Fruit fly (Drosophila melanogaster): ENCODE measurements around the gene CG43965.

Gene CG43965

DNA sequence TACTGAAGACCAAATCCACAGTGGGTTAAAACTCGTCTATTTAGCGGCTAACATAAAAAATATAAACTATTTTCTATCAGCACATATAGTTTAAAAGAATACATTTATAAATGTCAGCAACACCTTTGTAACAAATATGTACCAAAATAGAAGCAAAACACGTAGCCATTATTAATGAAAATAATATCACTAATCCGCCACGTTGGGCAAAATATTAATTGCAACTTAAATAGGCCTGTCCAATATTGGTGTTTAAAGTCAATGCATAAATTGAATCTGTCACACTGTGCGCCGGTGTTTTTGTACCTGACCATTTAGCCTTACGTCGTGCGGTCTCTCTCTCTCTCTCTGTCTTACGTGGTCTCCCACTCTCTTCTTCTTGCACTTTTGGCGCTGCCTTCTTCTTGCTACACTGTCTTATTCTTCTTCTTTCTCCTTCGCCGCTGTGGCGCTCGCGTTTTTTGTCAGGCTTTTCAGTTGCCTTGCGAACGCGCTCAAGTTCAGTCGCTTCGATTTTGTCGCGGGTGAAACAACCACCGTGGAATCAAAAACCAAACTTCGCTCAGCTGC, 40.5 kb upstream of the CG43965 start:
- TF ChIP-seq Clk (GFP tag; optimal IDR thresholded peaks at IDR 0.05) (peak; percentile 77), Mnt (GFP tag; optimal IDR thresholded peaks at IDR 0.05) (peak; percentile 71), Hr96 (GFP tag; optimal IDR thresholded peaks at IDR 0.05) (peak; percentile 93), CG7045 (GFP tag; optimal IDR thresholded peaks at IDR 0.05) (peak; percentile 90), CG14711 (tag; optimal IDR thresholded peaks at IDR 0.05) (peak; percentile 76), CG12768 (GFP tag; optimal IDR thresholded peaks at IDR 0.05) (peak; percentile 87), CG5204 (GFP tag; optimal IDR thresholded peaks at IDR 0.05) (peak; percentile 95), bab1 (GFP tag; optimal IDR thresholded peaks at IDR 0.05) (peak; percentile 95), cic (GFP tag; optimal IDR thresholded peaks at IDR 0.05) (peak; percentile 35), kay (GFP tag; ENCODE audit: borderline replicate concordance) (no peak), CG7101 (tag; optimal IDR thresholded peaks at IDR 0.05) (peak; percentile 92), CG1620 (GFP tag; optimal IDR thresholded peaks at IDR 0.05) (peak; percentile 91), Crg-1 (GFP tag; optimal IDR thresholded peaks at IDR 0.05) (peak; percentile 97), CG33017 (tag; optimal IDR thresholded peaks at IDR 0.05) (peak; percentile 92), pad (GFP tag; optimal IDR thresholded peaks at IDR 0.05) (peak; percentile 71), toe (GFP tag; optimal IDR thresholded peaks at IDR 0.05) (peak; percentile 69), cnc (optimal IDR thresholded peaks at IDR 0.05) (no peak), ovo (GFP tag; optimal IDR thresholded peaks at IDR 0.05) (peak; percentile 82), tj (GFP tag; optimal IDR thresholded peaks at IDR 0.05) (peak; percentile 74), CG11617 (GFP tag; optimal IDR thresholded peaks at IDR 0.05) (peak; percentile 94)

DNA sequence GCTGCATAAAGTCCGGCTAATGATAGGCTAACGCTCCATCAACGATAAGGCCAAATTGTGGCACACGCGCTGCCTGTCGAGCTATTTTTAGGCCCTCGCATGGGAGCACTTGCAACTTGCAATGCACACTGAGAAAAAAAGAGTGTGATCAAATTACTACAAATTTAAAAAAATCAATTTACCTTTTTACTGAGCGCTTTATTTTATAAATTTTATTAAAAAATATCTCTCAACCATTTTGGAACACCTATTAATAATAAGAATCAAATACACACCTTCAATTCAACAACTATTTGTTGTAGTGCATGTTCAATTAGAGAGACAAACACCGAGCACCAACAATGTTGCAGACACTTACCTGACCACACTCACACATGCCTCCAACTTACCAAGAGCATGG, 39.9 kb upstream of the CG43965 start:
- TF ChIP-seq CG7045 (GFP tag; optimal IDR thresholded peaks at IDR 0.05) (no peak), CG12768 (GFP tag; optimal IDR thresholded peaks at IDR 0.05) (no peak), cic (GFP tag; optimal IDR thresholded peaks at IDR 0.05) (no peak), CG7101 (tag; optimal IDR thresholded peaks at IDR 0.05) (no peak), Hr96 (GFP tag; optimal IDR thresholded peaks at IDR 0.05) (no peak), CG33017 (tag; optimal IDR thresholded peaks at IDR 0.05) (no peak), Crg-1 (GFP tag; optimal IDR thresholded peaks at IDR 0.05) (no peak), CG5204 (GFP tag; optimal IDR thresholded peaks at IDR 0.05) (no peak), Mnt (GFP tag; optimal IDR thresholded peaks at IDR 0.05) (no peak), kay (GFP tag; ENCODE audit: borderline replicate concordance) (no peak), toe (GFP tag; optimal IDR thresholded peaks at IDR 0.05) (no peak), CG11617 (GFP tag; optimal IDR thresholded peaks at IDR 0.05) (no peak), cnc (optimal IDR thresholded peaks at IDR 0.05) (no peak), pad (GFP tag; optimal IDR thresholded peaks at IDR 0.05) (no peak), Clk (GFP tag; optimal IDR thresholded peaks at IDR 0.05) (no peak), CG1620 (GFP tag; optimal IDR thresholded peaks at IDR 0.05) (no peak)

DNA sequence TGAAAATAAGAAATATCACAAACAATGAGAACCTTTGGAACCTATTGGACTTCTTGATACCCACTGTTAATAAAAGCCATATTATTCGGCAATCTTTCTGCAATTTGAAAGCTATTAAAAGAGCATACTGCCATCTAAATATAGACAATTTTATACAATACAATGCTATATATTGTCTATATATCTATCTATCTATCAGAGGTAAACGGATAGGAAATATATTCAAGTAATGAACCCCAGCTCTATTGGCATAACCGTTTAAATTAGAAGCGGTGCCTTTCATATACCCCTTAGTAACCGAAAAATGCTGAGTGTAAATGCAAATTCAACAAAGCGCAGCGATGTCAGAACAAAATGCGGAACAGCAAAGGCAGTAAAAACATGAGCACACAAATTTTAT, 38.2 kb upstream of the CG43965 start:
- TF ChIP-seq bab1 (GFP tag; optimal IDR thresholded peaks at IDR 0.05), result no peak
- TF ChIP-seq CG12768 (GFP tag; optimal IDR thresholded peaks at IDR 0.05), result no peak
- no peak for TF ChIP-seq CG33017 (tag; optimal IDR thresholded peaks at IDR 0.05)
- no peak for TF ChIP-seq cic (GFP tag; optimal IDR thresholded peaks at IDR 0.05)
- TF ChIP-seq CG11617 (GFP tag; optimal IDR thresholded peaks at IDR 0.05), result no peak
- no peak for TF ChIP-seq Clk (GFP tag; optimal IDR thresholded peaks at IDR 0.05)
- no peak for TF ChIP-seq CG7101 (tag; optimal IDR thresholded peaks at IDR 0.05)
- no peak for TF ChIP-seq CG14711 (tag; optimal IDR thresholded peaks at IDR 0.05)
- no peak for TF ChIP-seq CG1620 (GFP tag; optimal IDR thresholded peaks at IDR 0.05)
- no peak for TF ChIP-seq Hr96 (GFP tag; optimal IDR thresholded peaks at IDR 0.05)
- no peak for TF ChIP-seq CG5204 (GFP tag; optimal IDR thresholded peaks at IDR 0.05)
- TF ChIP-seq Crg-1 (GFP tag; optimal IDR thresholded peaks at IDR 0.05), result no peak
- TF ChIP-seq ovo (GFP tag; optimal IDR thresholded peaks at IDR 0.05), result no peak
- no peak for TF ChIP-seq kay (GFP tag; ENCODE audit: borderline replicate concordance)
- TF ChIP-seq cnc (optimal IDR thresholded peaks at IDR 0.05), result no peak
- TF ChIP-seq toe (GFP tag; optimal IDR thresholded peaks at IDR 0.05), result no peak
- TF ChIP-seq tj (GFP tag; optimal IDR thresholded peaks at IDR 0.05), result no peak
- no peak for TF ChIP-seq Mnt (GFP tag; optimal IDR thresholded peaks at IDR 0.05)

DNA sequence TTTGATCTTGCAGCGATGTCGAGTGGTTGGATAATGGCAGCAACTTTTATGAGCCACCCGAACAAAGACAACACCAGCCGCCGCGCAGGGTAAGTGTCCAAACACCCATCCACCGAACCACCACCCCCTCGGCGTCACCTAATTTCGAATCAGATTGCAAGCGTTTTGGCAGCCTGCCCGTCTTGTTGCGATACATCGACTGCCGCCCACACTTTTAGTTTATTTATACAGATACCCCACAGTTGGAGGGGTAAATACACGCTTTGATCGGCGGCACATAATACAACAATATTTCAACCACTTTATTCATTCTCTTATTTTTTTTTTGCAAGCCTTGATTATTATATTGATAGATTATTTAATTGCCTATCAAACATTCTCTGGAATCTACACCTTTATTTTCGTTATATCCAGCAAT, 37.5 kb upstream of the CG43965 start:
- TF ChIP-seq CG12768 (GFP tag; optimal IDR thresholded peaks at IDR 0.05) (no peak), Hr96 (GFP tag; optimal IDR thresholded peaks at IDR 0.05) (no peak), bab1 (GFP tag; optimal IDR thresholded peaks at IDR 0.05) (peak; percentile 25), Mnt (GFP tag; optimal IDR thresholded peaks at IDR 0.05) (peak; percentile 56), cic (GFP tag; optimal IDR thresholded peaks at IDR 0.05) (no peak), Clk (GFP tag; optimal IDR thresholded peaks at IDR 0.05) (no peak), cnc (optimal IDR thresholded peaks at IDR 0.05) (no peak), CG11617 (GFP tag; optimal IDR thresholded peaks at IDR 0.05) (peak; percentile 7), kay (GFP tag; ENCODE audit: borderline replicate concordance) (peak; percentile 73), CG33017 (tag; optimal IDR thresholded peaks at IDR 0.05) (no peak), ovo (GFP tag; optimal IDR thresholded peaks at IDR 0.05) (no peak), CG14711 (tag; optimal IDR thresholded peaks at IDR 0.05) (no peak), Crg-1 (GFP tag; optimal IDR thresholded peaks at IDR 0.05) (no peak), tj (GFP tag; optimal IDR thresholded peaks at IDR 0.05) (no peak), CG5204 (GFP tag; optimal IDR thresholded peaks at IDR 0.05) (no peak), pad (GFP tag; optimal IDR thresholded peaks at IDR 0.05) (no peak), toe (GFP tag; optimal IDR thresholded peaks at IDR 0.05) (peak; percentile 8), CG1620 (GFP tag; optimal IDR thresholded peaks at IDR 0.05) (no peak), CG7045 (GFP tag; optimal IDR thresholded peaks at IDR 0.05) (no peak), CG7101 (tag; optimal IDR thresholded peaks at IDR 0.05) (peak; percentile 4)

DNA sequence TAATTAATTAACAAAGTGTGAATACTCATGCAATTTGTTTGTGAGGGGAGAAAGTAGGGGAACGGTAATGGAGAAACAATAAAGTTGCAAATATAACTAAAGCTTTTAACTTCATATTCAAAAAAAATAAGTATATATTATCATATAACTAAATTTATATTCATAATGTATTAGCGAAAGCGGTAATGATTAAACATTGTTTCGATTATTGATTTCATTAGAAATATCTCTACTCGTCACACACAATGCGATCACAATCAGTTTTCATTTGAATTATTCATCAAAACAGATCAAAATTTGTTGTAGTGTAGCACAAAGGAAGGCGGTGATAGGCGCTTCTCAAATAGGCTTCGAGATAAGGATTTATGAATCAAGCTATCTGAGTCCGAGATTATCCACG, 30.1 kb upstream of the CG43965 start, which contains the start of gene CG6576:
CG6576 (plus strand) TSS at position 301 of the 400 bp plus-strand sequence.
- no peak for TF ChIP-seq CG7045 (GFP tag; optimal IDR thresholded peaks at IDR 0.05)
- no peak for TF ChIP-seq kay (GFP tag; ENCODE audit: borderline replicate concordance)
- no peak for TF ChIP-seq Crg-1 (GFP tag; optimal IDR thresholded peaks at IDR 0.05)
- no peak for TF ChIP-seq Hr96 (GFP tag; optimal IDR thresholded peaks at IDR 0.05)
- no peak for TF ChIP-seq CG14711 (tag; optimal IDR thresholded peaks at IDR 0.05)
- TF ChIP-seq Mnt (GFP tag; optimal IDR thresholded peaks at IDR 0.05), result no peak
- no peak for TF ChIP-seq CG5204 (GFP tag; optimal IDR thresholded peaks at IDR 0.05)
- TF ChIP-seq CG11617 (GFP tag; optimal IDR thresholded peaks at IDR 0.05), result no peak
- no peak for TF ChIP-seq CG33017 (tag; optimal IDR thresholded peaks at IDR 0.05)
- TF ChIP-seq tj (GFP tag; optimal IDR thresholded peaks at IDR 0.05), result no peak
- TF ChIP-seq toe (GFP tag; optimal IDR thresholded peaks at IDR 0.05), result no peak
- no peak for TF ChIP-seq pad (GFP tag; optimal IDR thresholded peaks at IDR 0.05)
- no peak for TF ChIP-seq CG1620 (GFP tag; optimal IDR thresholded peaks at IDR 0.05)
- TF ChIP-seq CG12768 (GFP tag; optimal IDR thresholded peaks at IDR 0.05), result no peak
- TF ChIP-seq bab1 (GFP tag; optimal IDR thresholded peaks at IDR 0.05), result no peak
- TF ChIP-seq cnc (optimal IDR thresholded peaks at IDR 0.05), result no peak
- TF ChIP-seq ovo (GFP tag; optimal IDR thresholded peaks at IDR 0.05), result no peak
- TF ChIP-seq Clk (GFP tag; optimal IDR thresholded peaks at IDR 0.05), result no peak
- no peak for TF ChIP-seq cic (GFP tag; optimal IDR thresholded peaks at IDR 0.05)
